Fruit fly (Drosophila melanogaster): ENCODE measurements around the gene Dbct.

Gene Dbct

DNA sequence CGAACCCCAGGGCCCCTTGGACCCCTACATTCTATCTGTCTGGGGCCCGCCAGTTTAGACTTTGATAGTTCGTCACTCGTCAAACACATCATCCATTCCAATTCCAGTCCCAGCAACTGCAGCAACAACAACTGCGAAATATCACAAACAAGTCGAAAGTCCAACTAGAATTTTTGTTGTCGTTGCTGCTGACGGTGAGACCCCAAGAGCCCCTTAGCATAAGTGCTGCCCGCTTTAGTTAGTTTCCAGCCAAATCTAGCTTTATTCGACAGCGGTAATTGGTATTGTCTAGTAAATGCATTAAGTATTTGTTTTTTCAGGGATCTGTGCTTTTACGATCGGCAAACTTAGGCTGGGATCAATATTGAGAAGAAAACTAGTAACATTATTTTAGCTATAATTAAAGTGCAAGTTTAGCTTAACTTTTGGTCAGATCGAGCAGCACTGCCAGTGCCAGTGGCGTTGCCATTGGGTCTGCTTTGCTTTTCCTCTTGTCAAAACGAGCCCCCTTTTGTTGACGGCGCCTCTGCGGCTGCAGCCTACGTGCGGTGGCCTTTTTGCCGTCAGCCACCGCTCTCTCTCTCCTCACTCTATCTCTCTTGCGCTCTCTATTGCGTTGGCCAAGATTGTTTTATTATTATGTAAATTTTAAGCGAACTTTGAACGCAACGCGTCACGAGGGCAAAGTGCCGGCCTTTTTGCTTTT is 11.1 kb upstream of the Dbct start (continued):
- TF ChIP-seq ems (GFP tag; optimal IDR thresholded peaks at IDR 0.05): peak; percentile 91
- TF ChIP-seq CG6272 (GFP tag; IDR thresholded peaks at IDR 0.05): peak; percentile 86
- no peak for TF ChIP-seq Tbp (GFP tag; optimal IDR thresholded peaks at IDR 0.05)
- TF ChIP-seq HLH3B (GFP tag; IDR thresholded peaks at IDR 0.05): peak; percentile 85
- TF ChIP-seq CG4328 (GFP tag; optimal IDR thresholded peaks at IDR 0.05): peak; percentile 84
- TF ChIP-seq CG30403 (GFP tag; optimal IDR thresholded peaks at IDR 0.05): peak; percentile 95
- peak; percentile 87 for TF ChIP-seq Oli (tag; optimal IDR thresholded peaks at IDR 0.05)
- peak; percentile 87 for TF ChIP-seq CG11093 (GFP tag; IDR thresholded peaks at IDR 0.05)
- no peak for TF ChIP-seq prd (optimal IDR thresholded peaks at IDR 0.05)
- TF ChIP-seq prd (GFP tag; IDR thresholded peaks at IDR 0.05): peak; percentile 89
- TF ChIP-seq bigmax (GFP tag; optimal IDR thresholded peaks at IDR 0.05): no peak
- TF ChIP-seq CG1792 (GFP tag; optimal IDR thresholded peaks at IDR 0.05): peak; percentile 90
- no peak for TF ChIP-seq bbx (GFP tag; IDR thresholded peaks at IDR 0.05; ENCODE audit: partially characterized antibody)
- TF ChIP-seq mam (GFP tag; optimal IDR thresholded peaks at IDR 0.05): peak; percentile 97
- TF ChIP-seq CG12219 (GFP tag; optimal IDR thresholded peaks at IDR 0.05): peak; percentile 85
- TF ChIP-seq CG6175 (GFP tag; IDR thresholded peaks at IDR 0.05): peak; percentile 71
- peak; percentile 79 for TF ChIP-seq Blimp-1 (GFP tag; optimal IDR thresholded peaks at IDR 0.05)
- TF ChIP-seq yki (optimal IDR thresholded peaks at IDR 0.05): no peak
- TF ChIP-seq toy (GFP tag; IDR thresholded peaks at IDR 0.05): peak; percentile 57; the same call in 1 of the 2 replicates
- TF ChIP-seq CG14667 (GFP tag; IDR thresholded peaks at IDR 0.05): peak; percentile 86
- peak; percentile 95 for TF ChIP-seq CG34376 (GFP tag; optimal IDR thresholded peaks at IDR 0.05)
- TF ChIP-seq CG17328 (GFP tag; IDR thresholded peaks at IDR 0.05): peak; percentile 83
- TF ChIP-seq chif (GFP tag; optimal IDR thresholded peaks at IDR 0.05): peak; percentile 86 to 93
- TF ChIP-seq CG1529 (GFP tag; optimal IDR thresholded peaks at IDR 0.05): peak; percentile 71
- no peak for TF ChIP-seq ato (GFP tag; IDR thresholded peaks at IDR 0.05; ENCODE audit: partially characterized antibody)
- TF ChIP-seq scrt (GFP tag; optimal IDR thresholded peaks at IDR 0.05): peak; percentile 76
- no peak for TF ChIP-seq pan (optimal IDR thresholded peaks at IDR 0.05)
- peak in 1 of 2 experiments; percentile 89 for TF ChIP-seq pan (GFP tag; optimal IDR thresholded peaks at IDR 0.05 in 1 of 2, IDR thresholded peaks at IDR 0.05 in 1 of 2)
- TF ChIP-seq Aef1 (GFP tag; IDR thresholded peaks at IDR 0.05): peak; percentile 89
- TF ChIP-seq Poxn (GFP tag; IDR thresholded peaks at IDR 0.05): peak; percentile 72
- TF ChIP-seq CG1647 (GFP tag; optimal IDR thresholded peaks at IDR 0.05): peak; percentile 88
- peak; percentile 26 for TF ChIP-seq YL-1 (GFP tag; optimal IDR thresholded peaks at IDR 0.05)
- peak; percentile 86 for TF ChIP-seq unpg (GFP tag; optimal IDR thresholded peaks at IDR 0.05)
- peak; percentile 78 for TF ChIP-seq wdn (GFP tag; IDR thresholded peaks at IDR 0.05)
- TF ChIP-seq ewg (GFP tag; optimal IDR thresholded peaks at IDR 0.05): peak; percentile 81
- TF ChIP-seq Antp (GFP tag; optimal IDR thresholded peaks at IDR 0.05): peak; percentile 95
- peak; percentile 47; the same call in 1 of the 2 replicates for TF ChIP-seq GATAe (GFP tag; conservative IDR thresholded peaks at IDR 0.05)
- TF ChIP-seq dysf (GFP tag; IDR thresholded peaks at IDR 0.05): peak; percentile 93
- peak; percentile 90 for TF ChIP-seq CG32532 (GFP tag; IDR thresholded peaks at IDR 0.05)
- peak; percentile 81 for TF ChIP-seq CG2889 (GFP tag; IDR thresholded peaks at IDR 0.05)
- TF ChIP-seq lov (optimal IDR thresholded peaks at IDR 0.05): no peak
- peak; percentile 80; the same call in 1 of the 3 replicates for TF ChIP-seq lov (GFP tag; IDR thresholded peaks at IDR 0.05)
- peak; percentile 77 for TF ChIP-seq oc (tag; optimal IDR thresholded peaks at IDR 0.05)
- TF ChIP-seq CG17802 (tag; optimal IDR thresholded peaks at IDR 0.05): peak; percentile 52
- peak; percentile 69 for TF ChIP-seq CG18764 (GFP tag; optimal IDR thresholded peaks at IDR 0.05)
- peak; percentile 90 for TF ChIP-seq zfh1 (GFP tag; IDR thresholded peaks at IDR 0.05)
- TF ChIP-seq CTCF (GFP tag; optimal IDR thresholded peaks at IDR 0.05): peak; percentile 25
- peak; percentile 91 for TF ChIP-seq CG15269 (tag; optimal IDR thresholded peaks at IDR 0.05)
- TF ChIP-seq MESR4 (GFP tag; optimal IDR thresholded peaks at IDR 0.05): no peak
- TF ChIP-seq Trl (optimal IDR thresholded peaks at IDR 0.05): peak; percentile 52 to 73
- peak; percentile 93 for TF ChIP-seq Trl (GFP tag; optimal IDR thresholded peaks at IDR 0.05)
- TF ChIP-seq CG3281 (GFP tag; optimal IDR thresholded peaks at IDR 0.05): peak; percentile 90

Measured in whole organism, embryonic.